Worm (Caenorhabditis elegans) whole organism, midembryonic: ENCODE measurements around the gene K07D4.4.

ENCODE experiments used
- T22C8.4 ChIP-seq: fragments of 200-800 bp; sonication (Bioruptor generic); IDR thresholded peaks from 2 replicates; pipeline ENCODE4 v1.3.6; 2022; ENCODE audit warnings: missing genetic modification characterization, missing compliant biosample characterization
- cog-1 ChIP-seq: sonication (generic microtip); optimal IDR thresholded peaks from 2 replicates; lab custom pipeline; 2016; ENCODE audit warnings: missing genetic modification characterization, missing compliant biosample characterization
- flt-1 ChIP-seq: fragments of 200-800 bp; sonication (Bioruptor generic); IDR thresholded peaks from 2 replicates; pipeline ENCODE4 v1.3.6; 2022; ENCODE audit warnings: missing genetic modification characterization, missing compliant biosample characterization
- klf-2 ChIP-seq: fragments of 200-800 bp; sonication (Bioruptor generic); conservative IDR thresholded peaks from 2 replicates; pipeline ENCODE4 v1.3.6; 2022; ENCODE audit warnings: missing genetic modification reagents, missing genetic modification characterization, missing compliant biosample characterization
- med-1 ChIP-seq: sonication (generic microtip); optimal IDR thresholded peaks from 2 replicates; lab custom pipeline; 2017; ENCODE audit warnings: missing genetic modification characterization, mild to moderate bottlenecking, missing compliant biosample characterization, antibody characterized with exemption, missing genetic modification reagents; ENCODE audit not compliant: insufficient read depth
- ref-1 ChIP-seq: fragments of 200-800 bp; sonication (Bioruptor generic); conservative IDR thresholded peaks from 2 replicates; pipeline ENCODE4 v1.3.6; 2022; ENCODE audit warnings: missing genetic modification reagents, missing genetic modification characterization, missing compliant biosample characterization
- tab-1 ChIP-seq: fragments of 200-800 bp; sonication (Bioruptor generic); IDR thresholded peaks from 2 replicates; pipeline ENCODE4 v1.3.6; 2022; ENCODE audit warnings: missing genetic modification characterization, missing compliant biosample characterization
- ztf-23 ChIP-seq: fragments of 200-800 bp; sonication (Bioruptor generic); IDR thresholded peaks from 2 replicates; pipeline ENCODE4 v1.3.6; 2022; ENCODE audit warnings: missing genetic modification reagents, missing genetic modification characterization, missing compliant biosample characterization
- ztf-29 ChIP-seq: fragments of 200-800 bp; sonication (Bioruptor generic); IDR thresholded peaks from 2 replicates; pipeline ENCODE4 v1.3.6; 2022; ENCODE audit warnings: missing genetic modification reagents, missing genetic modification characterization, missing compliant biosample characterization

The K07D4.4 gene

DNA sequence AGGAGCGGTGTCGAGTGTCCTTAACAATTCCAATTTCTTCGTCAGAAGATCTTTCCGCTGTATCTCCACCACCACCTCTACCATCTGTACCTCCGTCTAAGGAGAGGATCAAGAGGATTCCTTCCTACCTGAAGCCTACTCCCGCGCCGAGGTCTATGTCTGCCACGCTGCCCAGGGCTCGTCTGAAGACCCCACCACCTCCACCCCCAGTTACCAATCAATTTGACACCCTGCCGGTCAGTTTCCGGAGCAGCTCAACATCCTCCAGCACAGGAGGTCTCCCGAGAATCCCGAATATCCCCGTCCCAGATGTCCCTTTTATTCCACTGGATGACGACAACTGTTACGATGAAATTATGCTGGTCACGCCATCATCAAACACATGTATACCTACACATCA lies 24.2 kb downstream of the K07D4.4 start:
- TF ChIP-seq cog-1 (tag; lab: Kevin White, UChicago) (no peak), tab-1 (no peak), ref-1 (GFP tag; lab: Robert Waterston, UW) (no peak), ztf-23 (GFP tag; lab: Robert Waterston, UW) (no peak), klf-2 (no peak), T22C8.4 (GFP tag; lab: Robert Waterston, UW) (no peak), med-1 (GFP tag; lab: Kevin White, UChicago) (no peak), flt-1 (GFP tag; lab: Robert Waterston, UW) (no peak)

DNA sequence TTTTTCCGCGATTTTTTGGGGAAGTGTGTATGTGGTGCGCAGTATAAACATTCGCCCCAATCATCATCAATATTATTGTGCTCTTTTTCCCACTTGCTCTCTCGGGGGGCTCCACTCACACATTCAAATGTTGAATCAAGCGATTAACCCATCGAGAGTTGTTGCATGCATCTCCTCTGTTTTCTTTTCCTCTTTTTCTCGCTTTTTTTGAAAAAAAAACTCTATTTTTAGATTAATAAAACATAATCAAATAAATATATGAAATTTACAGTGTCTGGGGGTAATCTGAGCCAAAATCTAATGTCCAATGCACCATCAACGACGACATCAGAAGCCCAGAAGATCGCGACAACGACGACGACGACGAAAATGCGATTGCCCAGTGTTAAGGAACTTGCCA lies 27.6 kb downstream of the K07D4.4 start, which contains the start of gene ephx-1:
TSS of gene ephx-1 (plus strand) at position 301 of the 400 bp plus-strand sequence.
- TF ChIP-seq T22C8.4 (GFP tag; lab: Robert Waterston, UW) (no peak), cog-1 (tag; lab: Kevin White, UChicago) (no peak), ztf-29 (GFP tag; lab: Robert Waterston, UW) (no peak), ref-1 (GFP tag; lab: Robert Waterston, UW) (no peak), med-1 (GFP tag; lab: Kevin White, UChicago) (no peak)

DNA sequence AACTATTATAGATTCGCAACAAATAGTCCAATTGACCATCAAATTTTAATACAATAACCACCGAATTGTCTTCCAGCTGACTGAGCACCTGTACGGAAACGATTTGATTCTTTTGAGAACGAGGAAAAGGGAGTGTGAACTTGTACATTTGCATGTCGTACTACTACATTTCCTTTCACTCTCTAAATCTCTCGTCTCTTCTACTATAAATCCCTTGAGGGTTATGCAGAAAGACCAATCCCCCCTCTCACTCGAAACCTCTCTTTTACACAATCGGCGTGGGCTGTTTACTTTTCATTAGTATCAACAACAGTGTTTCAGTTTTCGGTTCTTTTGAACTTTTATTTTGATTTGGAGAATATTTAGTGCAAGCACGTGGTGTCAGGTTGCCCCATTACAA lies 30.1 kb downstream of the K07D4.4 start:
- no peak for TF ChIP-seq ztf-23 (GFP tag; lab: Robert Waterston, UW)
- no peak for TF ChIP-seq ref-1 (GFP tag; lab: Robert Waterston, UW)
- TF ChIP-seq cog-1 (tag; lab: Kevin White, UChicago): no peak
- no peak for TF ChIP-seq flt-1 (GFP tag; lab: Robert Waterston, UW)
- no peak for TF ChIP-seq klf-2
- TF ChIP-seq med-1 (GFP tag; lab: Kevin White, UChicago): no peak
- no peak for TF ChIP-seq ztf-29 (GFP tag; lab: Robert Waterston, UW)
- no peak for TF ChIP-seq T22C8.4 (GFP tag; lab: Robert Waterston, UW)
- no peak for TF ChIP-seq tab-1

DNA sequence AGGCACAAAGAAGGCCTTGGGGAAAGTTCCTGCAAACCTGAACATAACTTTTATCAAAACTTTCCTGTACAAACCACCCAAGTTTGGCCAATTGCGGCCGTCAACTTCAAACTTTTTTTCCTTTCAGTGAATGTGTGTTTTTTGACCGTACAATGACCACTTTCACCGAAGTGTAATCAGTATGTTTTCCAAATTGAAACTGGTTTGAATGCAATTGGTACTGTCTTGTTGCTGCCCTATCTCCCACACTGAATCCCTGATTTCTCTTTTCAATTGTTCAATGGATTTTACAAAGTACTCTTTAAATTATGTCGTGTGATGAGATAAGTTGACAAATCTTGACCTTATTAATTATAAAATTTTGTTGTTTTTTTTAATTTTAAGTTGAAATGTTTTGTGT lies 31.8 kb downstream of the K07D4.4 start:
- no peak for TF ChIP-seq klf-2
- no peak for TF ChIP-seq tab-1
- no peak for TF ChIP-seq cog-1 (tag; lab: Kevin White, UChicago)
- no peak for TF ChIP-seq ztf-23 (GFP tag; lab: Robert Waterston, UW)
- no peak for TF ChIP-seq T22C8.4 (GFP tag; lab: Robert Waterston, UW)
- TF ChIP-seq ref-1 (GFP tag; lab: Robert Waterston, UW): no peak

DNA sequence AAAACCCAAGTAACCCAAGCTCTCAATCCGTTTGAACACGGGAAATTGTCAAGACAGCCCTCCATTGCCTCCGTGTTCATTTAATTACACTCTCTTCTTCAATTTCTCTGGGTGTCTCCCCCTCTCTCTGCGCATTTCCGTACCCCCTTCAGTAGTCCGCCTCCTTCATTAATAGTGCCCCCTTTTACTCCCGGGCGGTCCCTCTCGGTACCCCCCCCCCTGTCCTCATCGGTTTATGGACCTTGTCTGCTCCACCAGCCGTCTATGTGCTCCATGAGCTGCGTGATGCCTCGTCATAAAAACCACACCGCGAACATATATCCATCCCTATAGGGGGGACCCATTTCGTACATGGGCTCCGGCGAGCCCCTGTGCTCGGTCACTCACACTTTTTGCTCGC lies 32.7 kb downstream of the K07D4.4 start:
- TF ChIP-seq med-1 (GFP tag; lab: Kevin White, UChicago) (no peak), T22C8.4 (GFP tag; lab: Robert Waterston, UW) (no peak), tab-1 (0 out of 2 replicates have a peak, but pooled peaks have one; percentile 56), klf-2 (no peak), ref-1 (GFP tag; lab: Robert Waterston, UW) (no peak), ztf-23 (GFP tag; lab: Robert Waterston, UW) (peak; percentile 59; the same call in 1 of the 2 replicates), flt-1 (GFP tag; lab: Robert Waterston, UW) (peak; percentile 54; the same call in 1 of the 2 replicates), ztf-29 (GFP tag; lab: Robert Waterston, UW) (no peak), cog-1 (tag; lab: Kevin White, UChicago) (peak; percentile 22)

DNA sequence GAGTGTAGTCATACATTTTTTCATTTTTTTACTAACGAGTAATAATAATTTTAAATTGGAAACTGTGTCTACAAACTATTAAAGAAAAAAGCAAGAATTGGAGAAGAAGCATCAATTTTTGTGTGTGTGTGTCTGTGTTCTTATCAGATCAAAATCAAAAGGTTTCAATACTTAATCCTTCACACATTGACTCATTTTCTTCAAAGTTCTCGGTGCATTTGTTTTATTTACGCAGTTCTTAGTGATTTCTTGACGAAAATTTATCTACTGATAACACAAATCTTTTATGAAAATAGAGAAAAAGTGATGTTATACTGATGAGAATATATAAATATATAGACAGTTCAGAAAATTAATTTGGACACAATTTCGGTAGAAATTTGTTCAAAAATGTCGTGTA lies 36.2 kb downstream of the K07D4.4 start, which contains the start of gene clc-22:
TSS of gene clc-22 (minus strand) at position 71 of the 400 bp plus-strand sequence.
- TF ChIP-seq med-1 (GFP tag; lab: Kevin White, UChicago): no peak
- TF ChIP-seq flt-1 (GFP tag; lab: Robert Waterston, UW): no peak
- no peak for TF ChIP-seq klf-2
- TF ChIP-seq ztf-23 (GFP tag; lab: Robert Waterston, UW): no peak
- no peak for TF ChIP-seq ref-1 (GFP tag; lab: Robert Waterston, UW)

DNA sequence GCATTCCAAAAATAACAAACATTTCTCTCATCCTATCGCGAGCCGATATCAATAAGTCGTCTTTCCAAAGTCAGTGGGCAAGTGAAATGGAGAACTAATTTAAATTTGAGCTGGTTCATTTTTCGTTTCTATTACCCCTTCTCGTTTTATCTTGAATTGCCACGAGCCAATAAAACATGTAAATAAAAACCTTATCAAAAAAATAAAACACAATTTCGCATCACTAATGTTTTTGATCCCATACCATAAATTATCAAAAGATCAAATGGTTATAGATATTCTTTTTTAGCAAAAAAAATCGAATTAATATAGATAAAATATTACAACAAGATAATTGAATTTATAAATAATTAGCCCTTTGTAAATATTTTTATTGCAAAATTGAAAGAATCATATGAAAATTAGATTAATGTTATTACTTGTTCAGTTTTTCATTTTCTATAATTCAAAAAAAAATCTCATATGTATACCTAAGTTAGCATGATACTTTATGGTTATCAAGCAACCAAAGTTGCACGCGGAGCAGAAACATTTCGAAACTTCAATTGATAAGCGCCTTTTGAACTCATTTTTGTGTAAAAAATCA lies 39.4 kb downstream of the K07D4.4 start, which contains the start of gene Y14H12A.1:
TSS of gene Y14H12A.1 (plus strand) at position 536 of the 586 bp plus-strand sequence.
- no peak for TF ChIP-seq ref-1 (GFP tag; lab: Robert Waterston, UW)
- no peak for TF ChIP-seq flt-1 (GFP tag; lab: Robert Waterston, UW)

DNA sequence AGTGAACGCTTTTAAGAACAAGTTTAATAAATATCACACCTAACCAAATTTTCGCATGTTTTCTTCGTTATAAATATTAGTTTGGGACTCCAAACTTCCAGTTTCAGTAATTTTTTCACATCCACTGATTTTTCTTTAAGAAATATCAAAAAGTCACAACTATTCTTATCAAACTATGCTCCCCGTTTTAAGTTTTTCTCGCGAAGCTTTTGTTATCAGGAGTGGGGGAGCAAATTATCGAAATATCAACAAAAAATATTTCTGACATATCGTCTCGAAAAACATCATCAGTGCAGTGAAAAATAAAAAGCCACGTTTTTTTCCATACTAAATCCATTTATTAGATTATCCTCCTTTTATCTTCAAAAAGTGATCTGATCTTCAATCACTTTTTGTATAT lies 40.2 kb downstream of the K07D4.4 start:
- no peak for TF ChIP-seq ztf-29 (GFP tag; lab: Robert Waterston, UW)
- TF ChIP-seq ref-1 (GFP tag; lab: Robert Waterston, UW): no peak
- TF ChIP-seq ztf-23 (GFP tag; lab: Robert Waterston, UW): no peak
- TF ChIP-seq T22C8.4 (GFP tag; lab: Robert Waterston, UW): no peak
- no peak for TF ChIP-seq cog-1 (tag; lab: Kevin White, UChicago)
- no peak for TF ChIP-seq tab-1
- TF ChIP-seq klf-2: no peak
- TF ChIP-seq flt-1 (GFP tag; lab: Robert Waterston, UW): no peak
- TF ChIP-seq med-1 (GFP tag; lab: Kevin White, UChicago): no peak

DNA sequence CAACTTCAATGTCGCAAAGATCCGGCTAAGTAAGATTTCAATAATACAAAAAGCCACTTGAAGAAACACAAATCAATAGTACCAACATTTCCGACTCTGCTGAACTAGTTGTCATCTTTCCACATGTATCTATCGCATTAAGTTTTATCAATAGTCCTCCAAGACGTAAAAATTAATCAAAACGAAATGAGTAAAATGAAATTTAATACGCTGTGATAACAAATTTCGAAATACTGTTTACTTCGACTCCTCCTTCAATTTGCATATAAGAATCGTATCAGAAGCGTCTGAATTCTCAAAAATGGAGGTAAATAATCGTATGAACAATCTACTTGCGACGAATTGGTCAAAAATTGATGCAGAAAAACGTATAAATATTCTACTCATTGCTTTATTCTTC lies 41.5 kb downstream of the K07D4.4 start:
- TF ChIP-seq ztf-23 (GFP tag; lab: Robert Waterston, UW) (no peak), tab-1 (no peak), klf-2 (no peak), med-1 (GFP tag; lab: Kevin White, UChicago) (no peak), cog-1 (tag; lab: Kevin White, UChicago) (no peak), ref-1 (GFP tag; lab: Robert Waterston, UW) (no peak)
